Fruit fly (Drosophila melanogaster) whole organism, pupa: ENCODE results near the gene Nelf-E.

Source experiments
- CG10348 ChIP-seq: fragments of 200-800 bp; sonication (Bioruptor generic); IDR thresholded peaks from 2 replicates; pipeline ENCODE4 v1.3.6; 2022; ENCODE audit warnings: missing biosample characterization, missing genetic modification characterization
- CG14655 ChIP-seq: fragments of 200-800 bp; sonication (Bioruptor generic); optimal IDR thresholded peaks from 3 replicates; lab custom pipeline; 2017; ENCODE audit warnings: mild to moderate bottlenecking, missing biosample characterization, missing genetic modification reagents, missing genetic modification characterization
- CG32121 ChIP-seq: fragments of 200-800 bp; sonication (Bioruptor generic); IDR thresholded peaks from 2 replicates; pipeline ENCODE4 v1.3.6; 2022; ENCODE audit warnings: missing biosample characterization, missing genetic modification characterization
- CG4496 ChIP-seq: fragments of 200-800 bp; sonication (Bioruptor generic); IDR thresholded peaks from 3 replicates; pipeline ENCODE4 v1.3.6; 2022; ENCODE audit warnings: missing biosample characterization, missing genetic modification characterization
- CG8159 ChIP-seq: fragments of 200-800 bp; sonication (Bioruptor generic); optimal IDR thresholded peaks from 3 replicates; lab custom pipeline; 2018; ENCODE audit warnings: missing biosample characterization, mild to moderate bottlenecking, missing genetic modification characterization, moderate library complexity

dm6 chr3L:8550836-8551235, 49.8 kb downstream of the Nelf-E start:
- peak; percentile 55 for TF ChIP-seq CG32121
- peak; percentile 5 for TF ChIP-seq CG14655 (GFP tag; lab: Kevin White, UChicago)
- TF ChIP-seq CG4496 (GFP tag; lab: Robert Waterston, UW) = 0 out of 3 replicates have a peak, but pooled peaks have one; percentile 30
- no peak for TF ChIP-seq CG10348 (GFP tag; lab: Robert Waterston, UW)
- TF ChIP-seq CG8159 (tag; lab: Kevin White, UChicago) = no peak
